Fruit fly (Drosophila melanogaster): ENCODE data around the gene Gr77a.

Gene Gr77a

DNA sequence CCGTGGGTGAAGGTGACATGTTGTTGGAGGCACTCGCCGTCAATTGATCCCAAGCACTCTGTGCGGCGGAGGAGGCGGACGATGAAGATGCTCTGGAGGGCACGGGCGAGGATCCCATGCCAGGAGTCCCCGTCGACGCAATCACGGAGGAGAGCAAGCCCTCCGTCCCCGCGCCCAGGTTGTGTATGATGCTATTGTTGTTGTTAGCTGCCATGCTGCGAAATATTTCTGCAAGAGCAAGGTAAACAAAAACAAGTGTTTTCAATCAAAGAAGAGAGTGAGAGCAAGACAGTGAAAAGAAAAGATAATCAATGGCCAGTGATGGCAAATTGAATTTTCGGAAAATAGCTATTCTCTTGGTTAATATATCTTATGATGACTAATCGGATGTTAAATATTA is 45.2 kb upstream of the Gr77a start:
- TF ChIP-seq wdn (GFP tag; IDR thresholded peaks at IDR 0.05): 0 out of 2 replicates have a peak, but pooled peaks have one; percentile 19
- TF ChIP-seq ro (GFP tag; IDR thresholded peaks at IDR 0.05): no peak
- no peak for TF ChIP-seq bcd (GFP tag; optimal IDR thresholded peaks at IDR 0.05)
- peak; percentile 38; the same call in 1 of the 2 replicates for TF ChIP-seq crol (GFP tag; IDR thresholded peaks at IDR 0.05)
- peak; percentile 66 for TF ChIP-seq CG15479 (GFP tag; optimal IDR thresholded peaks at IDR 0.05)
- TF ChIP-seq CG34224 (GFP tag; IDR thresholded peaks at IDR 0.05; ENCODE audit: partially characterized antibody): peak; percentile 17; the same call in 1 of the 3 replicates
- no peak for TF ChIP-seq E2f1 (GFP tag; IDR thresholded peaks at IDR 0.05)
- peak; percentile 38 for TF ChIP-seq onecut (GFP tag; IDR thresholded peaks at IDR 0.05)
- TF ChIP-seq CG4360 (GFP tag; IDR thresholded peaks at IDR 0.05): peak; percentile 59
- no peak for TF ChIP-seq CG15514 (GFP tag; optimal IDR thresholded peaks at IDR 0.05)
- no peak for TF ChIP-seq tll (GFP tag; optimal IDR thresholded peaks at IDR 0.05)
- peak in 1 of 2 experiments; percentile 32 for TF ChIP-seq Trl (optimal IDR thresholded peaks at IDR 0.05)
- TF ChIP-seq Trl (GFP tag; optimal IDR thresholded peaks at IDR 0.05): no peak
- no peak for TF ChIP-seq lov (optimal IDR thresholded peaks at IDR 0.05)
- no peak for TF ChIP-seq lov (GFP tag; IDR thresholded peaks at IDR 0.05)

DNA sequence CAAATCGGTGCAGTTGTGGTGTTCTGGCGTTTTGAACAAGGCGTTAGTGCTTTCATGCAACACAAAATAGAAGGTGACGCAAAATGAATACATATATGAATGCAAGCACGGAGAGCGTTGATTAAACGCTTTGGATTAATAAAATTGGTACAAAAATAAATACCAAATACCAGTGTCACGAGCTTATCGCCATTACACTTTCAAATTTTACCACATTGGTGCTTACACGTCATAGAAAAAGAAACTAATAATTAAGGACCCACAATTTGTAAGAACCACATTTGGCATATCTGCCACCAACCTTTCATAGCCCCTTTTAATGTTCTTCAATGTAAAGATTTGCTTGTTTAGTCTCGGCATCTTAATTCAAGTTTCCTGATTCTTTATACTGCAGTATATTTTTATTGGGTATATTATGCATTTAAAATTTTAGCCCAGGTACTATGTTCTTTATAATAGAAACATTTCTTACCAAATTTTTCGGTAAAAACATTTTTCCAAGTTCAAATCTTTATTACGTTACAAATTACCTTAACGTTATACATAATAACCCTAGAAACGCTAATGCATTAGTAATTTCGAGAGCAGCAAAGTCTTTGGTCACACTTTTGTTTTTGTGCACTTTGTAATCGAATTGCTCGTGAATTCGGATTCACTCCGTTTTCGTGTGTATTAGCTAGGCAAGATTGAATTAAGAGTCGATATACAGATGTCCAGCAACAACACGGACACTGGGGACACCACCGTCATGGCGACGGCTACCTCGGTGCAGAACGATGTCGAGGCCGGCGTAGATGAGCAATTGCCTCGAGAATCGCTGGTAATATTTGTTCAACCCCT is 39.2 kb upstream of the Gr77a start, which contains the start of the genes Pex16 and Pex14:
Gene Pex16 (minus strand): TSS at position 41 of the 840 bp plus-strand sequence.
Gene Pex14 (plus strand): TSS at position 576 of the 840 bp plus-strand sequence.
- TF ChIP-seq toy (GFP tag; IDR thresholded peaks at IDR 0.05): no peak
- TF ChIP-seq CG2120 (GFP tag; optimal IDR thresholded peaks at IDR 0.05): peak; percentile 85
- peak; percentile 65 for TF ChIP-seq vfl (GFP tag; optimal IDR thresholded peaks at IDR 0.05)
- TF ChIP-seq ci (GFP tag; IDR thresholded peaks at IDR 0.05): peak; percentile 70
- no peak for TF ChIP-seq tup (GFP tag; optimal IDR thresholded peaks at IDR 0.05)
- TF ChIP-seq Dip2 (GFP tag; IDR thresholded peaks at IDR 0.05): no peak
- peak; percentile 31 for TF ChIP-seq Bdp1 (GFP tag; optimal IDR thresholded peaks at IDR 0.05)
- TF ChIP-seq Rx (GFP tag; IDR thresholded peaks at IDR 0.05): peak; percentile 41; the same call in 1 of the 2 replicates
- TF ChIP-seq HLH54F (GFP tag; optimal IDR thresholded peaks at IDR 0.05): peak; percentile 77
- peak; percentile 68 for TF ChIP-seq CG7839 (tag; optimal IDR thresholded peaks at IDR 0.05)
- TF ChIP-seq sob (GFP tag; IDR thresholded peaks at IDR 0.05): peak; percentile 79
- TF ChIP-seq CG16779 (GFP tag; IDR thresholded peaks at IDR 0.05): no peak
- TF ChIP-seq mam (GFP tag; optimal IDR thresholded peaks at IDR 0.05): peak; percentile 87
- peak; percentile 47 for TF ChIP-seq YL-1 (GFP tag; optimal IDR thresholded peaks at IDR 0.05)
- no peak for TF ChIP-seq hkb (optimal IDR thresholded peaks at IDR 0.05)
- TF ChIP-seq hkb (GFP tag; IDR thresholded peaks at IDR 0.05): no peak
- TF ChIP-seq CG30431 (GFP tag; optimal IDR thresholded peaks at IDR 0.05): peak; percentile 71
- peak; percentile 48; the same call in 1 of the 2 replicates for TF ChIP-seq Poxn (GFP tag; IDR thresholded peaks at IDR 0.05)
- peak; percentile 73 for TF ChIP-seq tgo (GFP tag; IDR thresholded peaks at IDR 0.05)
- peak; percentile 69 for TF ChIP-seq CG9727 (GFP tag; optimal IDR thresholded peaks at IDR 0.05)
- TF ChIP-seq abd-A (tag; optimal IDR thresholded peaks at IDR 0.05): no peak
- no peak for TF ChIP-seq gt (GFP tag; IDR thresholded peaks at IDR 0.05)
- peak; percentile 63 for TF ChIP-seq NC2α (GFP tag; optimal IDR thresholded peaks at IDR 0.05)
- TF ChIP-seq tio (GFP tag; optimal IDR thresholded peaks at IDR 0.05): no peak
- peak; percentile 64 for TF ChIP-seq lab (GFP tag; optimal IDR thresholded peaks at IDR 0.05)
- TF ChIP-seq CG11560 (tag; IDR thresholded peaks at IDR 0.05): peak; percentile 46; the same call in 1 of the 3 replicates
- peak; percentile 56 for TF ChIP-seq CG12659 (GFP tag; optimal IDR thresholded peaks at IDR 0.05)
- TF ChIP-seq psq (GFP tag; optimal IDR thresholded peaks at IDR 0.05): peak; percentile 32
- no peak for TF ChIP-seq bigmax (GFP tag; optimal IDR thresholded peaks at IDR 0.05)
- no peak for TF ChIP-seq CG2202 (tag; optimal IDR thresholded peaks at IDR 0.05)
- peak; percentile 84 for TF ChIP-seq CG30403 (GFP tag; optimal IDR thresholded peaks at IDR 0.05)
- no peak for TF ChIP-seq CG3065 (GFP tag; optimal IDR thresholded peaks at IDR 0.05)
- TF ChIP-seq stwl (tag; optimal IDR thresholded peaks at IDR 0.05): peak; percentile 30
- peak; percentile 85 for TF ChIP-seq CG9932 (GFP tag; IDR thresholded peaks at IDR 0.05)
- no peak for TF ChIP-seq jing (GFP tag; optimal IDR thresholded peaks at IDR 0.05)
